Fruit fly (Drosophila melanogaster) whole organism, embryonic: Measurements from ENCODE around the gene ebo.

Source experiments
- Awh ChIP-seq: fragments of 200-800 bp; sonication (Bioruptor generic); IDR thresholded peaks from 2 replicates; pipeline ENCODE4, ENCODE4 v1.3.6; 2022; ENCODE audit warnings: missing biosample characterization, missing genetic modification characterization
- Bdp1 ChIP-seq: fragments of 200-800 bp; sonication (Bioruptor generic); optimal IDR thresholded peaks from 3 replicates; lab custom pipeline; 2016; ENCODE audit warnings: missing biosample characterization, missing genetic modification characterization
- BtbVII ChIP-seq: fragments of 200-800 bp; sonication (Bioruptor generic); optimal IDR thresholded peaks from 3 replicates; lab custom pipeline; 2017; ENCODE audit warnings: missing biosample characterization, mild to moderate bottlenecking, missing genetic modification characterization
- CG10274 ChIP-seq: fragments of 200-800 bp; sonication (Bioruptor generic); optimal IDR thresholded peaks from 3 replicates; lab custom pipeline; 2017; ENCODE audit warnings: missing biosample characterization, mild to moderate bottlenecking, missing genetic modification characterization
- CG1233 ChIP-seq: fragments of 200-800 bp; sonication (Bioruptor generic); optimal IDR thresholded peaks from 4 replicates; lab custom pipeline; 2018; ENCODE audit warnings: missing biosample characterization, mild to moderate bottlenecking, missing genetic modification characterization
- CG12659 ChIP-seq: fragments of 200-800 bp; sonication (Bioruptor generic); optimal IDR thresholded peaks from 3 replicates; lab custom pipeline; 2017; ENCODE audit warnings: mild to moderate bottlenecking, missing biosample characterization, missing genetic modification reagents, missing genetic modification characterization
- CG2678 ChIP-seq: fragments of 200-800 bp; sonication (Bioruptor generic); optimal IDR thresholded peaks from 3 replicates; lab custom pipeline; 2019; ENCODE audit warnings: missing biosample characterization, mild to moderate bottlenecking, missing genetic modification characterization, moderate library complexity
- CG30403 ChIP-seq: fragments of 200-800 bp; sonication (Bioruptor generic); optimal IDR thresholded peaks from 3 replicates; lab custom pipeline; 2016; ENCODE audit warnings: missing biosample characterization, missing genetic modification characterization
- CG4282 ChIP-seq: fragments of 200-800 bp; sonication (Bioruptor generic); optimal IDR thresholded peaks from 2 replicates; lab custom pipeline; 2016; ENCODE audit warnings: missing biosample characterization, missing genetic modification characterization
- CG5180 ChIP-seq: fragments of 200-800 bp; sonication (Bioruptor generic); optimal IDR thresholded peaks from 3 replicates; lab custom pipeline; 2017; ENCODE audit warnings: missing biosample characterization, missing genetic modification characterization, mild to moderate bottlenecking, moderate library complexity, missing genetic modification reagents
- CG6765 ChIP-seq: fragments of 200-800 bp; sonication (Bioruptor generic); optimal IDR thresholded peaks from 3 replicates; lab custom pipeline; 2017; ENCODE audit warnings: missing biosample characterization, mild to moderate bottlenecking, missing genetic modification characterization
- CG8478 ChIP-seq: fragments of >200 bp; optimal IDR thresholded peaks from 2 replicates; lab custom pipeline; 2018
- CG9797 ChIP-seq: fragments of 200-800 bp; sonication (Bioruptor generic); optimal IDR thresholded peaks from 3 replicates; lab custom pipeline; 2018; ENCODE audit warnings: missing biosample characterization, mild to moderate bottlenecking, missing genetic modification characterization
- CG9817 ChIP-seq: fragments of 200-800 bp; sonication (Bioruptor generic); optimal IDR thresholded peaks from 2 replicates; lab custom pipeline; 2018; ENCODE audit warnings: missing biosample characterization, mild to moderate bottlenecking, missing genetic modification characterization, moderate library complexity
- Dek ChIP-seq: fragments of 200-800 bp; sonication (Bioruptor generic); optimal IDR thresholded peaks from 3 replicates; lab custom pipeline; 2019; ENCODE audit warnings: missing biosample characterization, mild to moderate bottlenecking, missing genetic modification characterization, moderate library complexity
- Drgx ChIP-seq: fragments of 200-800 bp; sonication (Bioruptor generic); IDR thresholded peaks from 2 replicates; pipeline ENCODE4 v1.3.6; 2022; ENCODE audit warnings: missing biosample characterization, missing genetic modification characterization
- ERR ChIP-seq: fragments of 200-800 bp; sonication (Bioruptor generic); optimal IDR thresholded peaks from 2 replicates; lab custom pipeline; 2016; ENCODE audit warnings: missing biosample characterization, missing genetic modification characterization
- H2.0 ChIP-seq: fragments of 200-800 bp; sonication (Bioruptor generic); IDR thresholded peaks from 2 replicates; pipeline ENCODE4 v1.3.6; 2022; ENCODE audit warnings: missing biosample characterization, missing genetic modification characterization
- HLH3B ChIP-seq: fragments of 200-800 bp; sonication (Bioruptor generic); IDR thresholded peaks from 2 replicates; pipeline ENCODE4 v1.3.6; 2022; ENCODE audit warnings: missing biosample characterization, missing genetic modification characterization
- Hr3 ChIP-seq: fragments of 200-800 bp; sonication (Bioruptor generic); optimal IDR thresholded peaks from 3 replicates; lab custom pipeline; 2016; ENCODE audit warnings: missing biosample characterization, missing genetic modification characterization
- Hr39 ChIP-seq: fragments of >200 bp; optimal IDR thresholded peaks from 2 replicates; lab custom pipeline; 2017
- Hr78 ChIP-seq, 2 experiments: fragments of 200-800 bp in 1 of 2; fragments of >200 bp in 1 of 2; sonication (Bioruptor generic) in 1 of 2; optimal IDR thresholded peaks; 2 replicates each; lab custom pipeline; 2017 to 2019; ENCODE audit warnings: missing biosample characterization in 2 of 2, missing genetic modification characterization in 2 of 2, mild to moderate bottlenecking in 1 of 2, moderate library complexity in 1 of 2
- NFAT ChIP-seq: fragments of 200-800 bp; sonication (Bioruptor generic); IDR thresholded peaks from 2 replicates; pipeline ENCODE4 v1.3.6; 2022; ENCODE audit warnings: missing biosample characterization, missing genetic modification characterization
- NK7.1 ChIP-seq: fragments of 200-800 bp; sonication (Bioruptor generic); optimal IDR thresholded peaks from 3 replicates; lab custom pipeline; 2016; ENCODE audit warnings: missing biosample characterization, missing genetic modification characterization
- Neu2 ChIP-seq: fragments of 200-800 bp; sonication (Bioruptor generic); optimal IDR thresholded peaks from 3 replicates; lab custom pipeline; 2016; ENCODE audit warnings: missing biosample characterization, missing genetic modification characterization, borderline replicate concordance
- Pdp1 ChIP-seq, 2 experiments: fragments of 200-800 bp; sonication (Bioruptor generic); optimal IDR thresholded peaks; 3 replicates each; lab custom pipeline; 2016; ENCODE audit warnings: missing biosample characterization in 2 of 2, missing genetic modification characterization in 2 of 2, mild to moderate bottlenecking in 1 of 2, moderate library complexity in 1 of 2
- Rx ChIP-seq: fragments of 200-800 bp; sonication (Bioruptor generic); IDR thresholded peaks from 2 replicates; pipeline ENCODE4 v1.3.6; 2022; ENCODE audit warnings: missing biosample characterization, missing genetic modification characterization
- Vsx1 ChIP-seq: fragments of 200-800 bp; sonication (Bioruptor generic); optimal IDR thresholded peaks from 2 replicates; lab custom pipeline; 2017; ENCODE audit warnings: missing biosample characterization, mild to moderate bottlenecking, missing genetic modification characterization, missing genetic modification reagents
- ase ChIP-seq: fragments of 200-800 bp; sonication (Bioruptor generic); IDR thresholded peaks from 3 replicates; pipeline ENCODE4 v1.3.6; 2022; ENCODE audit warnings: missing biosample characterization, missing genetic modification characterization
- bbx ChIP-seq: fragments of 200-800 bp; sonication (Bioruptor generic); IDR thresholded peaks from 2 replicates; pipeline ENCODE4 v1.3.6; 2022; ENCODE audit warnings: missing biosample characterization, missing genetic modification characterization; ENCODE audit not compliant: partially characterized antibody
- chinmo ChIP-seq: fragments of 200-800 bp; sonication (Bioruptor generic); IDR thresholded peaks from 4 replicates; pipeline ENCODE4 v1.3.6; 2022; ENCODE audit warnings: missing biosample characterization, missing genetic modification characterization; ENCODE audit not compliant: partially characterized antibody
- chm ChIP-seq: fragments of 200-800 bp; sonication (Bioruptor generic); IDR thresholded peaks from 2 replicates; pipeline ENCODE4 v1.3.6; 2022; ENCODE audit warnings: missing biosample characterization, missing genetic modification characterization
- crc ChIP-seq: fragments of 200-800 bp; sonication (Bioruptor generic); optimal IDR thresholded peaks from 2 replicates; lab custom pipeline; 2016; ENCODE audit warnings: missing biosample characterization, missing genetic modification characterization
- exex ChIP-seq: fragments of 200-800 bp; sonication (Bioruptor generic); optimal IDR thresholded peaks from 4 replicates; lab custom pipeline; 2018; ENCODE audit warnings: missing biosample characterization, mild to moderate bottlenecking, missing genetic modification characterization, moderate library complexity
- fd102C ChIP-seq: fragments of 200-800 bp; sonication (Bioruptor generic); optimal IDR thresholded peaks from 2 replicates; lab custom pipeline; 2018; ENCODE audit warnings: missing biosample characterization, mild to moderate bottlenecking, missing genetic modification characterization, moderate library complexity
- gem ChIP-seq: fragments of 200-800 bp; sonication (Bioruptor generic); optimal IDR thresholded peaks from 2 replicates; lab custom pipeline; 2019; ENCODE audit warnings: missing biosample characterization, mild to moderate bottlenecking, missing genetic modification characterization, moderate library complexity
- her ChIP-seq: fragments of 200-800 bp; sonication (Bioruptor generic); optimal IDR thresholded peaks from 2 replicates; lab custom pipeline; 2016; ENCODE audit warnings: missing biosample characterization, missing genetic modification characterization
- hkb ChIP-seq, 2 experiments: fragments of 200-800 bp in 1 of 2; fragments of >200 bp in 1 of 2; sonication (Bioruptor generic) in 1 of 2; IDR thresholded peaks in 1 of 2; optimal IDR thresholded peaks in 1 of 2; 2 replicates each; pipeline versions ENCODE4 v1.3.6 to Lab custom; 2017 to 2022; ENCODE audit warnings: missing biosample characterization in 1 of 2, missing genetic modification characterization in 1 of 2
- pho ChIP-seq: fragments of 200-800 bp; sonication (Bioruptor generic); optimal IDR thresholded peaks from 2 replicates; lab custom pipeline; 2016; ENCODE audit warnings: missing biosample characterization, missing genetic modification characterization
- pita ChIP-seq: fragments of 200-800 bp; sonication (Bioruptor generic); optimal IDR thresholded peaks from 2 replicates; lab custom pipeline; 2017; ENCODE audit warnings: missing biosample characterization, mild to moderate bottlenecking, missing genetic modification characterization
- psq ChIP-seq: fragments of 200-800 bp; sonication (Bioruptor generic); optimal IDR thresholded peaks from 2 replicates; lab custom pipeline; 2017; ENCODE audit warnings: missing biosample characterization, missing genetic modification characterization
- salm ChIP-seq: fragments of 200-800 bp; sonication (Bioruptor generic); optimal IDR thresholded peaks from 2 replicates; lab custom pipeline; 2018; ENCODE audit warnings: missing biosample characterization, mild to moderate bottlenecking, missing genetic modification characterization
- sd ChIP-seq: fragments of 200-800 bp; sonication (Bioruptor generic); optimal IDR thresholded peaks from 3 replicates; lab custom pipeline; 2018; ENCODE audit warnings: missing biosample characterization, mild to moderate bottlenecking, missing genetic modification characterization, moderate library complexity
- sens-2 ChIP-seq: fragments of 200-800 bp; sonication (Bioruptor generic); IDR thresholded peaks from 2 replicates; pipeline ENCODE4 v1.3.6; 2022; ENCODE audit warnings: missing biosample characterization, missing genetic modification characterization
- sug ChIP-seq: fragments of 200-800 bp; optimal IDR thresholded peaks from 2 replicates; lab custom pipeline; 2019; ENCODE audit warnings: missing biosample characterization, mild to moderate bottlenecking, missing genetic modification characterization, moderate library complexity
- toy ChIP-seq: fragments of 200-800 bp; sonication (Bioruptor generic); IDR thresholded peaks from 2 replicates; pipeline ENCODE4 v1.3.6; 2022; ENCODE audit warnings: missing biosample characterization, missing genetic modification characterization
- trh ChIP-seq: fragments of 200-800 bp; sonication (Bioruptor generic); optimal IDR thresholded peaks from 2 replicates; lab custom pipeline; 2016; ENCODE audit warnings: missing biosample characterization, missing genetic modification characterization
- tup ChIP-seq: fragments of 200-800 bp; sonication (Bioruptor generic); optimal IDR thresholded peaks from 2 replicates; lab custom pipeline; 2016; ENCODE audit warnings: missing biosample characterization, mild to moderate bottlenecking, missing genetic modification characterization, moderate library complexity
- unc-4 ChIP-seq: fragments of 200-800 bp; sonication (Bioruptor generic); IDR thresholded peaks from 2 replicates; pipeline ENCODE4 v1.3.6; 2022; ENCODE audit warnings: missing biosample characterization, missing genetic modification characterization; ENCODE audit not compliant: partially characterized antibody

The ebo gene

DNA sequence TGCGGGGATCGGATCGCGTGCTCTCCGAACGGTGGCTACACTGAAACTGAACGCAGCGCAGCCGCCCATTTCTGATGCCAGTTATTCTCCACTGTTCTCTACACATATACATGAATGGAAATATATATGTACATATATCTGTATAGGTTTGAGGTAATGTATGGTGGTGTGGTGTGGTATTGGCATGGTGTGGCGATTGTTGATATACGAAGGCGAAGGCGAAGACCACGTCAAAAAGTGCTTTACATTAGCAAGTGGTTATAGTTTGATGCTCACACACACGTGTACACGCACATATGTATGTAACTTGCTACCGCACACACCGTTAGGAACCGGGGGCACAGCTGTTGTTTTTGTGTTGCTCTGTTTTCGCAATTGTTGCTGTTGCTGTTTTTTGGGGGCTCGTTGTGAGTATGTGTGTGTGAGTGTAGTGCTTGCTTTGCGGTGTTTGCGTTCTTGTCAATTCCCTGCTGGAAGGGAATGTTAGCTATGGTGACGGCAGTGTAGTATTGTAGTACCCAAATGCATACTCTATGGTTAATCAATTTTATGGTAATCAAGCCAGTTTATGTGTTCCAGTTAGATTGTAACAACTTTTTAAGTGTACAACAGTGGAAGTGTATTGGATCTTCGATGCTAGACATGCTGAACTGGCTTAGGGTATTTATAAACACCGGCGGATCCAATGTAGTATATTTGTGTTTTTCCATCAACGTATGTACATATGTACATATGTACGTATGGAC, 17.2 kb upstream of the ebo start, which contains the start of gene CG17896 (continued):
- TF ChIP-seq bbx (no peak), sens-2 (GFP tag; lab: Robert Waterston, UW) (peak; percentile 89), CG1233 (GFP tag; lab: Kevin White, UChicago) (peak; percentile 95), salm (tag; lab: Kevin White, UChicago) (peak; percentile 93), her (peak; percentile 98), Drgx (GFP tag; lab: Robert Waterston, UW) (peak; percentile 99), CG6765 (GFP tag; lab: Kevin White, UChicago) (peak; percentile 95), tup (peak; percentile 96), crc (GFP tag; lab: Kevin White, UChicago) (peak; percentile 98), H2.0 (GFP tag; lab: Robert Waterston, UW) (peak; percentile 97), gem (tag; lab: Kevin White, UChicago) (peak; percentile 98), CG2678 (tag; lab: Kevin White, UChicago) (peak; percentile 98), CG10274 (GFP tag; lab: Kevin White, UChicago) (peak; percentile 94), NK7.1 (peak; percentile 97), Vsx1 (peak; percentile 91), CG5180 (peak; percentile 86), Hr3 (GFP tag; lab: Kevin White, UChicago) (peak; percentile 97), CG8478 (lab: Kevin White, UChicago) (no peak), sug (peak; percentile 93), psq (GFP tag; lab: Kevin White, UChicago) (peak; percentile 84), ase (peak; percentile 99), Bdp1 (GFP tag; lab: Kevin White, UChicago) (peak; percentile 92), sd (peak; percentile 95), Awh (GFP tag; lab: Robert Waterston, UW) (peak; percentile 96), Hr78 (GFP tag; optimal IDR thresholded peaks at IDR 0.05; lab: Kevin White, UChicago) (peak in 1 of 2 experiments; percentile 75), CG9797 (GFP tag; lab: Kevin White, UChicago) (peak; percentile 44), CG12659 (GFP tag; lab: Kevin White, UChicago) (peak; percentile 98), Neu2 (GFP tag; lab: Kevin White, UChicago) (peak; percentile 93), Hr39 (no peak), NFAT (GFP tag; lab: Robert Waterston, UW) (peak; percentile 99), ERR (GFP tag; lab: Kevin White, UChicago) (peak; percentile 98), pita (GFP tag; lab: Kevin White, UChicago) (no peak), CG9817 (tag; lab: Kevin White, UChicago) (peak; percentile 98), unc-4 (no peak), BtbVII (GFP tag; lab: Kevin White, UChicago) (peak; percentile 97), fd102C (GFP tag; lab: Kevin White, UChicago) (no peak), exex (tag; lab: Kevin White, UChicago) (peak; percentile 91), Dek (tag; lab: Kevin White, UChicago) (peak; percentile 99), CG4282 (GFP tag; lab: Kevin White, UChicago) (peak; percentile 96), HLH3B (GFP tag; lab: Robert Waterston, UW) (peak; percentile 97), Pdp1 (GFP tag; optimal IDR thresholded peaks at IDR 0.05; lab: Kevin White, UChicago) (peak; percentile 97 to 99), hkb (optimal IDR thresholded peaks at IDR 0.05; lab: Kevin White, UChicago) (no peak), hkb (GFP tag; IDR thresholded peaks at IDR 0.05; lab: Robert Waterston, UW) (peak; percentile 97), trh (GFP tag; lab: Kevin White, UChicago) (peak; percentile 96), toy (peak; percentile 96), chinmo (0 out of 4 replicates have a peak, but pooled peaks have one; percentile 62), CG30403 (GFP tag; lab: Kevin White, UChicago) (peak; percentile 98), Rx (GFP tag; lab: Robert Waterston, UW) (peak; percentile 97), chm (GFP tag; lab: Robert Waterston, UW) (peak; percentile 96), pho (GFP tag; lab: Kevin White, UChicago) (peak; percentile 99)
